2 fruit fly cellular contexts compared by ENCODE assay signal in the genomic region with DNA sequence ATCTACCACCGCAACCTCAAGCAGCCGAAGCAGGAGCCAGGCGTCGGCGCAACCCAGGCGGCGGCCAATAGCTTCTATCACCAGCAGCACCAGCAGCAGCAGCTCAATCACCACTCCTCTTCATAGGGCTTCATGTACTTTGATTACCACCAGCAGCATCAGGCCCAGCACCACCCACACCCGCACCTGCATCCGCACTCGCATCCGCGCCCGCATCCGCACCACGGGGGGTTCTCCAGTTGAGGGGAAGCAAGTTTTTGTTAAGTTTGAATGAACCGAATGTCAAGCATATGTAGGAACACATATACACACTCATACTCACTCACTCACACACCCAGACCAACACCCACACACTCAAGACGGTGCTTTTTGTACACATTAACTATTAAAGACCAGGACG.
TF ChIP-seq lines count a peak whose summit lies in the region.

No protein-coding gene starts in this region.

- no peak for TF ChIP-seq CTCF in whole organism, embryonic (GFP tag; optimal IDR thresholded peaks at IDR 0.05; lab: Kevin White, UChicago)

TF ChIP-seq in whole organism, embryonic, 481 proteins besides CTCF, POLR2A, EP300 and RAD21:
- TF ChIP-seq gcm (GFP tag; optimal IDR thresholded peaks at IDR 0.05; lab: Kevin White, UChicago), result no peak
- no peak for TF ChIP-seq CG7357 (GFP tag; IDR thresholded peaks at IDR 0.05; lab: Robert Waterston, UW)
- TF ChIP-seq Hr39 (optimal IDR thresholded peaks at IDR 0.05; lab: Kevin White, UChicago), result peak; percentile 96
TF ChIP-seq in whole organism, embryonic: peak in this region for 1.

TF ChIP-seq in whole organism, wandering third instar larva, 38 proteins besides CTCF, POLR2A, EP300 and RAD21:
- TF ChIP-seq Dfd (GFP tag; optimal IDR thresholded peaks at IDR 0.05; lab: Kevin White, UChicago) (peak; percentile 44), h (GFP tag; optimal IDR thresholded peaks at IDR 0.05; lab: Kevin White, UChicago) (no peak), N (GFP tag; optimal IDR thresholded peaks at IDR 0.05; lab: Kevin White, UChicago) (no peak), usp (GFP tag; optimal IDR thresholded peaks at IDR 0.05; lab: Kevin White, UChicago) (no peak), lola (GFP tag; optimal IDR thresholded peaks at IDR 0.05; lab: Kevin White, UChicago) (no peak), sage (GFP tag; optimal IDR thresholded peaks at IDR 0.05; lab: Kevin White, UChicago) (no peak)
TF ChIP-seq in whole organism, wandering third instar larva: peak in this region for 1.
